Worm (Caenorhabditis elegans) whole organism, midembryonic: Measurements from ENCODE around the gene srg-65.
"Not testable (repeated sequence)": the region's sequence is repeated elsewhere in the genome, so short reads cannot be mapped to it uniquely, and the experiment has no call there.

Experiments
- T22C8.4 ChIP-seq: fragments of 200-800 bp; sonication (Bioruptor generic); IDR thresholded peaks from 2 replicates; pipeline ENCODE4 v1.3.6; 2022; ENCODE audit warnings: missing genetic modification characterization, missing compliant biosample characterization
- cog-1 ChIP-seq: sonication (generic microtip); optimal IDR thresholded peaks from 2 replicates; lab custom pipeline; 2016; ENCODE audit warnings: missing genetic modification characterization, missing compliant biosample characterization
- flt-1 ChIP-seq: fragments of 200-800 bp; sonication (Bioruptor generic); IDR thresholded peaks from 2 replicates; pipeline ENCODE4 v1.3.6; 2022; ENCODE audit warnings: missing genetic modification characterization, missing compliant biosample characterization
- klf-2 ChIP-seq: fragments of 200-800 bp; sonication (Bioruptor generic); conservative IDR thresholded peaks from 2 replicates; pipeline ENCODE4 v1.3.6; 2022; ENCODE audit warnings: missing genetic modification reagents, missing genetic modification characterization, missing compliant biosample characterization
- med-1 ChIP-seq: sonication (generic microtip); optimal IDR thresholded peaks from 2 replicates; lab custom pipeline; 2017; ENCODE audit warnings: missing genetic modification characterization, mild to moderate bottlenecking, missing compliant biosample characterization, antibody characterized with exemption, missing genetic modification reagents; ENCODE audit not compliant: insufficient read depth
- ref-1 ChIP-seq: fragments of 200-800 bp; sonication (Bioruptor generic); conservative IDR thresholded peaks from 2 replicates; pipeline ENCODE4 v1.3.6; 2022; ENCODE audit warnings: missing genetic modification reagents, missing genetic modification characterization, missing compliant biosample characterization
- tab-1 ChIP-seq: fragments of 200-800 bp; sonication (Bioruptor generic); IDR thresholded peaks from 2 replicates; pipeline ENCODE4 v1.3.6; 2022; ENCODE audit warnings: missing genetic modification characterization, missing compliant biosample characterization
- ztf-23 ChIP-seq: fragments of 200-800 bp; sonication (Bioruptor generic); IDR thresholded peaks from 2 replicates; pipeline ENCODE4 v1.3.6; 2022; ENCODE audit warnings: missing genetic modification reagents, missing genetic modification characterization, missing compliant biosample characterization
- ztf-29 ChIP-seq: fragments of 200-800 bp; sonication (Bioruptor generic); IDR thresholded peaks from 2 replicates; pipeline ENCODE4 v1.3.6; 2022; ENCODE audit warnings: missing genetic modification reagents, missing genetic modification characterization, missing compliant biosample characterization

- not testable (repeated sequence) for TF ChIP-seq klf-2 (GFP tag; lab: Robert Waterston, UW); tab-1 (GFP tag; lab: Robert Waterston, UW); ref-1 (GFP tag; lab: Robert Waterston, UW); med-1; ztf-23 (GFP tag; lab: Robert Waterston, UW); cog-1 (tag; lab: Kevin White, UChicago); flt-1; ztf-29 (GFP tag; lab: Robert Waterston, UW); T22C8.4 (GFP tag; lab: Robert Waterston, UW)
Measured at ce11 chrV:5468489-5468888, 16.3 kb downstream of the srg-65 start, which contains the start of gene ZC317.6.
